Worm (Caenorhabditis elegans) whole organism, L4 larva: ENCODE data around the gene sand-1.

Experiments used
- D1046.2 ChIP-seq: fragments of 200-800 bp; sonication (Bioruptor generic); IDR thresholded peaks from 2 replicates; pipeline ENCODE4 v1.3.6; 2022; ENCODE audit warnings: missing genetic modification characterization, missing compliant biosample characterization
- F10B5.3 ChIP-seq: sonication (generic microtip); optimal IDR thresholded peaks from 2 replicates; lab custom pipeline; 2016; ENCODE audit warnings: mild to moderate bottlenecking, missing genetic modification characterization, missing compliant biosample characterization
- Y105C5A.15 ChIP-seq: fragments of 200-800 bp; sonication (Bioruptor generic); IDR thresholded peaks from 2 replicates; pipeline ENCODE4 v1.3.6; 2022; ENCODE audit warnings: missing genetic modification characterization, missing compliant biosample characterization
- Y48G9A.11 ChIP-seq: fragments of 200-800 bp; sonication (Bioruptor generic); IDR thresholded peaks from 2 replicates; pipeline ENCODE4 v1.3.6; 2022; ENCODE audit warnings: missing genetic modification reagents, missing genetic modification characterization, missing compliant biosample characterization
- ZK337.2 ChIP-seq: fragments of 200-800 bp; sonication (Bioruptor generic); IDR thresholded peaks from 2 replicates; pipeline ENCODE4 v1.3.6; 2022; ENCODE audit warnings: missing genetic modification reagents, missing genetic modification characterization, missing compliant biosample characterization
- aha-1 ChIP-seq: fragments of 150-350 bp; peaks from one replicate; lab custom pipeline; 2014; ENCODE audit warnings: missing biosample characterization, missing genetic modification characterization
- arid-1 ChIP-seq: fragments of 200-800 bp; sonication (Bioruptor generic); conservative IDR thresholded peaks from 2 replicates; pipeline ENCODE4 v1.3.6; 2022; ENCODE audit warnings: missing genetic modification reagents, missing genetic modification characterization, missing compliant biosample characterization
- attf-4 ChIP-seq: sonication (generic microtip); optimal IDR thresholded peaks from 3 replicates; lab custom pipeline; 2017; ENCODE audit warnings: missing biosample characterization, missing genetic modification characterization
- ceh-20 ChIP-seq: fragments of 200-800 bp; sonication (Bioruptor generic); IDR thresholded peaks from 2 replicates; pipeline ENCODE4 v1.3.6; 2022; ENCODE audit warnings: missing genetic modification reagents, missing genetic modification characterization, missing compliant biosample characterization
- ceh-32 ChIP-seq: sonication (generic microtip); optimal IDR thresholded peaks from 2 replicates; lab custom pipeline; 2016; ENCODE audit warnings: mild to moderate bottlenecking, missing genetic modification characterization, missing compliant biosample characterization; ENCODE audit not compliant: poor library complexity
- ceh-82 ChIP-seq: sonication (generic microtip); optimal IDR thresholded peaks from 2 replicates; lab custom pipeline; 2017; ENCODE audit warnings: missing biosample characterization, missing genetic modification characterization
- ctbp-1 ChIP-seq: fragments of 200-800 bp; sonication (Bioruptor generic); IDR thresholded peaks from 2 replicates; pipeline ENCODE4 v1.3.6; 2022; ENCODE audit warnings: missing genetic modification reagents, missing genetic modification characterization, missing compliant biosample characterization
- daf-12 ChIP-seq: fragments of 150-350 bp; optimal IDR thresholded peaks from 2 replicates; lab custom pipeline; 2014; ENCODE audit warnings: missing biosample characterization, missing genetic modification reagents, missing genetic modification characterization
- daf-16 ChIP-seq, 3 experiments: sonication (generic microtip); optimal IDR thresholded peaks; 2 replicates each; lab custom pipeline; 2016 to 2017; ENCODE audit warnings: missing genetic modification characterization in 3 of 3, missing genetic modification reagents in 3 of 3, mild to moderate bottlenecking in 2 of 3, missing compliant biosample characterization in 2 of 3, missing biosample characterization in 1 of 3, moderate library complexity in 1 of 3
- daf-8 ChIP-seq: fragments of 200-800 bp; sonication (Bioruptor generic); IDR thresholded peaks from 2 replicates; pipeline ENCODE4 v1.3.6; 2022; ENCODE audit warnings: missing genetic modification characterization, missing compliant biosample characterization
- dmd-6 ChIP-seq: fragments of 200-800 bp; sonication (Bioruptor generic); IDR thresholded peaks from 2 replicates; pipeline ENCODE4 v1.3.6; 2022; ENCODE audit warnings: missing genetic modification reagents, missing genetic modification characterization, missing compliant biosample characterization
- duxl-1 ChIP-seq: sonication (generic microtip); optimal IDR thresholded peaks from 2 replicates; lab custom pipeline; 2016; ENCODE audit warnings: mild to moderate bottlenecking, missing genetic modification characterization, moderate library complexity, missing compliant biosample characterization; ENCODE audit not compliant: poor library complexity
- dve-1 ChIP-seq: sonication (generic microtip); optimal IDR thresholded peaks from 2 replicates; lab custom pipeline; 2017; ENCODE audit warnings: antibody characterized with exemption, mild to moderate bottlenecking, missing genetic modification characterization, missing compliant biosample characterization; ENCODE audit not compliant: insufficient read depth
- egl-43 ChIP-seq: fragments of 200-800 bp; sonication (Bioruptor generic); IDR thresholded peaks from 2 replicates; pipeline ENCODE4 v1.3.6; 2022; ENCODE audit warnings: missing genetic modification reagents, missing genetic modification characterization, missing compliant biosample characterization
- hif-1 ChIP-seq, 2 experiments: sonication (generic microtip); optimal IDR thresholded peaks; 2 replicates each; lab custom pipeline; 2016 to 2017; ENCODE audit warnings: missing compliant biosample characterization in 2 of 2, missing genetic modification characterization in 2 of 2, missing genetic modification reagents in 2 of 2, missing genotype in 2 of 2, mild to moderate bottlenecking in 1 of 2
- hlh-11 ChIP-seq: fragments of 200-800 bp; sonication (Bioruptor generic); optimal IDR thresholded peaks from 2 replicates; lab custom pipeline; 2018; ENCODE audit warnings: mild to moderate bottlenecking, missing genetic modification characterization, missing compliant biosample characterization
- lim-7 ChIP-seq: fragments of 200-800 bp; sonication (Bioruptor generic); IDR thresholded peaks from 2 replicates; pipeline ENCODE4 v1.3.6; 2022; ENCODE audit warnings: missing genetic modification characterization, missing compliant biosample characterization
- lin-13 ChIP-seq: fragments of 150-350 bp; optimal IDR thresholded peaks from 2 replicates; lab custom pipeline; 2014; ENCODE audit warnings: missing biosample characterization, missing genetic modification reagents, missing genetic modification characterization
- lin-39 ChIP-seq: fragments of 150-350 bp; optimal IDR thresholded peaks from 2 replicates; lab custom pipeline; 2014; ENCODE audit warnings: missing biosample characterization, missing genetic modification reagents, missing genetic modification characterization
- lir-3 ChIP-seq: sonication (generic microtip); optimal IDR thresholded peaks from 2 replicates; lab custom pipeline; 2016; ENCODE audit warnings: mild to moderate bottlenecking, missing genetic modification characterization, missing compliant biosample characterization
- lsy-2 ChIP-seq, 2 experiments: fragments of 150-350 bp in 1 of 2; sonication (generic microtip) in 1 of 2; optimal IDR thresholded peaks; 2 replicates each; lab custom pipeline; 2014 to 2017; ENCODE audit warnings: missing biosample characterization in 2 of 2, missing genetic modification characterization in 2 of 2
- madf-9 ChIP-seq: fragments of 200-800 bp; sonication (Bioruptor generic); conservative IDR thresholded peaks from 2 replicates; pipeline ENCODE4 v1.3.6; 2022; ENCODE audit warnings: missing genetic modification reagents, missing genetic modification characterization, missing compliant biosample characterization
- mdl-1 ChIP-seq, 2 experiments: fragments of 150-350 bp in 1 of 2; sonication (generic microtip) in 1 of 2; optimal IDR thresholded peaks; 2 replicates each; lab custom pipeline; 2014 to 2017; ENCODE audit warnings: missing biosample characterization in 2 of 2, missing genetic modification characterization in 2 of 2
- mes-2 ChIP-seq: sonication (generic microtip); optimal IDR thresholded peaks from 2 replicates; lab custom pipeline; 2016; ENCODE audit warnings: missing genotype, mild to moderate bottlenecking, missing genetic modification characterization, missing compliant biosample characterization; ENCODE audit not compliant: poor library complexity, severe bottlenecking
- mxl-3 ChIP-seq: fragments of 200-800 bp; sonication (Bioruptor generic); optimal IDR thresholded peaks from 2 replicates; lab custom pipeline; 2018; ENCODE audit warnings: mild to moderate bottlenecking, missing genetic modification characterization, missing compliant biosample characterization
- nhr-10 ChIP-seq: fragments of 150-350 bp; optimal IDR thresholded peaks from 2 replicates; lab custom pipeline; 2014; ENCODE audit warnings: missing biosample characterization, missing genetic modification characterization
- nhr-102 ChIP-seq: sonication (generic microtip); optimal IDR thresholded peaks from 2 replicates; lab custom pipeline; 2016; ENCODE audit warnings: mild to moderate bottlenecking, missing genetic modification characterization, moderate library complexity, missing compliant biosample characterization
- nhr-25 ChIP-seq: sonication (generic microtip); optimal IDR thresholded peaks from 2 replicates; lab custom pipeline; 2017; ENCODE audit warnings: missing genetic modification characterization, mild to moderate bottlenecking, missing compliant biosample characterization, antibody characterized with exemption, moderate library complexity, borderline replicate concordance; ENCODE audit not compliant: insufficient read depth
- nhr-28 ChIP-seq: fragments of 150-350 bp; optimal IDR thresholded peaks from 2 replicates; lab custom pipeline; 2014; ENCODE audit warnings: missing biosample characterization, missing genetic modification characterization
- nhr-6 ChIP-seq: fragments of 150-350 bp; optimal IDR thresholded peaks from 2 replicates; lab custom pipeline; 2014; ENCODE audit warnings: missing biosample characterization, missing genetic modification characterization
- pha-4 ChIP-seq, 2 experiments: fragments of 150-350 bp in 1 of 2; fragments of 200-800 bp in 1 of 2; sonication (Bioruptor generic) in 1 of 2; IDR thresholded peaks in 1 of 2; optimal IDR thresholded peaks in 1 of 2; 2 replicates each; pipeline versions ENCODE4 v1.3.6 to Lab custom; 2014 to 2022; ENCODE audit warnings: missing genetic modification characterization in 2 of 2, missing genetic modification reagents in 2 of 2, missing biosample characterization in 1 of 2, missing compliant biosample characterization in 1 of 2
- pqm-1 ChIP-seq: sonication (generic microtip); optimal IDR thresholded peaks from 2 replicates; lab custom pipeline; 2017; ENCODE audit warnings: missing biosample characterization, missing genetic modification characterization
- sdz-12 ChIP-seq: fragments of 200-800 bp; sonication (Bioruptor generic); optimal IDR thresholded peaks from 2 replicates; lab custom pipeline; 2018; ENCODE audit warnings: mild to moderate bottlenecking, missing genetic modification characterization, missing compliant biosample characterization
- skn-1 ChIP-seq: fragments of 150-350 bp; optimal IDR thresholded peaks from 2 replicates; lab custom pipeline; 2014; ENCODE audit warnings: missing biosample characterization, missing genetic modification characterization
- snpc-4 ChIP-seq: fragments of 150-350 bp; optimal IDR thresholded peaks from 2 replicates; lab custom pipeline; 2014; ENCODE audit warnings: missing biosample characterization, missing genetic modification characterization
- tag-97 ChIP-seq: fragments of 200-800 bp; sonication (Bioruptor generic); IDR thresholded peaks from 2 replicates; pipeline ENCODE4 v1.3.6; 2022; ENCODE audit warnings: missing genetic modification characterization, missing compliant biosample characterization
- unc-130 ChIP-seq: sonication (generic microtip); optimal IDR thresholded peaks from 2 replicates; lab custom pipeline; 2016; ENCODE audit warnings: missing genetic modification reagents, missing genetic modification characterization, missing compliant biosample characterization
- unc-39 ChIP-seq: sonication (generic microtip); optimal IDR thresholded peaks from 2 replicates; lab custom pipeline; 2017; ENCODE audit warnings: missing biosample characterization, missing genetic modification characterization
- unc-62 ChIP-seq, 3 experiments: fragments of 150-350 bp in 1 of 3; sonication (generic microtip); optimal IDR thresholded peaks in 2 of 3; peaks in 1 of 3; 1 replicate in 1 of 3; 2 replicates in 2 of 3; lab custom pipeline; 2014 to 2017; ENCODE audit warnings: missing biosample characterization in 3 of 3, missing genetic modification characterization in 3 of 3, missing genetic modification reagents in 3 of 3, missing genotype in 1 of 3
- zfp-3 ChIP-seq: fragments of 200-800 bp; sonication (Bioruptor generic); conservative IDR thresholded peaks from 2 replicates; pipeline ENCODE4 v1.3.6; 2022; ENCODE audit warnings: missing genetic modification reagents, missing genetic modification characterization, missing compliant biosample characterization

Gene sand-1

ce11 chrIV:5354564-5354963 is 12.1 kb upstream of the sand-1 start:
- TF ChIP-seq unc-62 (GFP tag; optimal IDR thresholded peaks at IDR 0.05 in 1 of 2; lab: Kevin White, UChicago) (peak in 1 of 2 experiments; percentile 96), unc-62 (tag; optimal IDR thresholded peaks at IDR 0.05; lab: Kevin White, UChicago) (no peak), F10B5.3 (no peak)
- TF ChIP-seq, all 104 proteins: peak for 1

DNA sequence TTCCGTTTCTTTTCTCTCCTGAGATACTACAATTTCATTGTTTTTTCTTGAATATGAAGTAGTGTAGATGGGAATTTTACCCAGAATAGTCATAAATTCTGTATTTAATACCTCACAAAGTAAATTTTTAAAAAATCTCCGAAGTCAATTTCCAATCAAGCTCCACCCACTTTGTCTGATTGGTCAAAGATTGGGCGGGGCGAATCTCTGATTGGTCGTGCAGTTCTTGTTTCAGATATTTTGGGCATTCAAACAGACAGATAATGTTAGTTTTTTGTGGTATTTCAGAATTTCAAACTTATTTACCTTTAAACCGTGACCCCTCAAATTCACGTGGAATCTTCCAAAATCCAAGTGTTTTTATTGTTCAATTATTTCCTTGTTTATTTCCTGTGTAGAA is 6.1 kb upstream of the sand-1 start, which contains the start of gene F41H10.5:
F41H10.5 (plus strand) TSS at position 375 of the 400 bp plus-strand sequence.
- TF ChIP-seq daf-12 (tag; lab: Kevin White, UChicago) (no peak), lim-7 (GFP tag; lab: Robert Waterston, UW) (no peak), ctbp-1 (GFP tag; lab: Robert Waterston, UW) (no peak), mdl-1 (tag; optimal IDR thresholded peaks at IDR 0.05; lab: Kevin White, UChicago) (no peak), zfp-3 (GFP tag; lab: Robert Waterston, UW) (no peak), sdz-12 (GFP tag; lab: Kevin White, UChicago) (no peak), tag-97 (GFP tag; lab: Robert Waterston, UW) (no peak), ceh-82 (tag; lab: Kevin White, UChicago) (no peak), hlh-11 (no peak), nhr-10 (no peak), lir-3 (no peak), D1046.2 (GFP tag; lab: Robert Waterston, UW) (no peak), aha-1 (tag; lab: Kevin White, UChicago) (no peak), snpc-4 (tag; lab: Kevin White, UChicago) (no peak)

ce11 chrIV:5364135-5364609 is 2.5 kb upstream of the sand-1 start, which contains the start of the genes hda-6 and F41H10.4:
Gene hda-6, minus strand, starts transcription at chrIV:5364306.
Gene F41H10.4, plus strand, starts transcription at chrIV:5364559.
- TF ChIP-seq unc-39 (tag; lab: Kevin White, UChicago): no peak
- no peak for TF ChIP-seq attf-4 (tag; lab: Kevin White, UChicago)
- TF ChIP-seq duxl-1 (tag; lab: Kevin White, UChicago): peak; percentile 49
- TF ChIP-seq daf-16 (GFP tag; optimal IDR thresholded peaks at IDR 0.05; lab: Kevin White, UChicago): peak in 1 of 2 experiments; percentile 83
- peak; percentile 71 for TF ChIP-seq daf-16 (tag; optimal IDR thresholded peaks at IDR 0.05; lab: Kevin White, UChicago)
- peak; percentile 66 for TF ChIP-seq nhr-6 (tag; lab: Kevin White, UChicago)
- TF ChIP-seq lin-39 (tag; lab: Kevin White, UChicago): no peak
- TF ChIP-seq aha-1 (tag; lab: Kevin White, UChicago): peak; percentile 22
- no peak for TF ChIP-seq daf-8 (GFP tag; lab: Robert Waterston, UW)
- TF ChIP-seq hlh-11: peak; percentile 72
- TF ChIP-seq nhr-25 (tag; lab: Kevin White, UChicago): no peak
- 0 out of 2 replicates have a peak, but pooled peaks have one; percentile 38 for TF ChIP-seq madf-9 (GFP tag; lab: Robert Waterston, UW)
- TF ChIP-seq ceh-32 (tag; lab: Kevin White, UChicago): no peak
- peak; percentile 20 for TF ChIP-seq nhr-28 (tag; lab: Kevin White, UChicago)
- TF ChIP-seq pha-4 (GFP tag; IDR thresholded peaks at IDR 0.05; lab: Robert Waterston, UW): no peak
- peak; percentile 81 for TF ChIP-seq pha-4 (tag; optimal IDR thresholded peaks at IDR 0.05; lab: Kevin White, UChicago)
- TF ChIP-seq mxl-3 (GFP tag; lab: Kevin White, UChicago): peak; percentile 68
- TF ChIP-seq lin-13: peak; percentile 14
- peak in 1 of 2 experiments; percentile 78 for TF ChIP-seq hif-1 (tag; optimal IDR thresholded peaks at IDR 0.05; lab: Kevin White, UChicago)
- peak; percentile 35 for TF ChIP-seq dmd-6 (GFP tag; lab: Robert Waterston, UW)
- no peak for TF ChIP-seq skn-1
- no peak for TF ChIP-seq egl-43 (GFP tag; lab: Robert Waterston, UW)
- TF ChIP-seq lsy-2 (tag; optimal IDR thresholded peaks at IDR 0.05; lab: Kevin White, UChicago): peak in 1 of 2 experiments; percentile 91
- TF ChIP-seq unc-130 (GFP tag; lab: Kevin White, UChicago): peak; percentile 85
- TF ChIP-seq dve-1: peak; percentile 69
- no peak for TF ChIP-seq ceh-20 (GFP tag; lab: Robert Waterston, UW)
- TF ChIP-seq ZK337.2: peak; percentile 40; the same call in 1 of the 2 replicates
- TF ChIP-seq mes-2 (tag; lab: Kevin White, UChicago): peak; percentile 97
- no peak for TF ChIP-seq pqm-1 (tag; lab: Kevin White, UChicago)
- TF ChIP-seq nhr-102 (tag; lab: Kevin White, UChicago): peak; percentile 9
- no peak for TF ChIP-seq Y105C5A.15 (GFP tag; lab: Robert Waterston, UW)
- no peak for TF ChIP-seq Y48G9A.11 (GFP tag; lab: Robert Waterston, UW)
- no peak for TF ChIP-seq ceh-82 (tag; lab: Kevin White, UChicago)
- 0 out of 2 replicates have a peak, but pooled peaks have one; percentile 27 for TF ChIP-seq arid-1 (GFP tag; lab: Robert Waterston, UW)
